Worm (Caenorhabditis elegans) whole organism, young adult: ENCODE measurements around the gene M04G7.2.
A peak's percentile ranks its signal among the peaks of the same experiment; 100 is the strongest.

ENCODE experiments used
- B0035.1 ChIP-seq: sonication (generic microtip); optimal IDR thresholded peaks from 2 replicates; lab custom pipeline; 2016; ENCODE audit warnings: missing genetic modification characterization, mild to moderate bottlenecking, missing compliant biosample characterization, missing genotype, missing genetic modification reagents
- B0261.1 ChIP-seq: sonication (generic microtip); optimal IDR thresholded peaks from 2 replicates; lab custom pipeline; 2016; ENCODE audit warnings: mild to moderate bottlenecking, missing genetic modification characterization, moderate library complexity, missing compliant biosample characterization
- D2030.7 ChIP-seq: fragments of 200-800 bp; sonication (Bioruptor generic); IDR thresholded peaks from 2 replicates; pipeline ENCODE4 v1.3.6; 2022; ENCODE audit warnings: missing genetic modification reagents, missing genetic modification characterization, missing compliant biosample characterization
- F10E7.11 ChIP-seq: sonication (generic microtip); optimal IDR thresholded peaks from 2 replicates; lab custom pipeline; 2017; ENCODE audit warnings: mild to moderate bottlenecking, missing genetic modification characterization, moderate library complexity, missing compliant biosample characterization
- F33H1.4 ChIP-seq: fragments of 200-800 bp; sonication (Bioruptor generic); IDR thresholded peaks from 2 replicates; pipeline ENCODE4 v1.3.6; 2022; ENCODE audit warnings: missing genetic modification reagents, missing genetic modification characterization, missing compliant biosample characterization
- F39B2.1 ChIP-seq: fragments of 200-800 bp; sonication (Bioruptor generic); IDR thresholded peaks from 2 replicates; pipeline ENCODE4 v1.3.6; 2022; ENCODE audit warnings: missing genetic modification reagents, missing genetic modification characterization, missing compliant biosample characterization
- F49E8.2 ChIP-seq: sonication (generic microtip); optimal IDR thresholded peaks from 3 replicates; lab custom pipeline; 2017; ENCODE audit warnings: missing genetic modification characterization, mild to moderate bottlenecking, missing compliant biosample characterization, antibody characterized with exemption, moderate library complexity; ENCODE audit not compliant: insufficient read depth
- K12H6.12 ChIP-seq: fragments of 200-800 bp; sonication (Bioruptor generic); optimal IDR thresholded peaks from 2 replicates; lab custom pipeline; 2018; ENCODE audit warnings: mild to moderate bottlenecking, missing genetic modification characterization, missing compliant biosample characterization
- Y79H2A.3 ChIP-seq: fragments of 200-800 bp; sonication (Bioruptor generic); conservative IDR thresholded peaks from 2 replicates; pipeline ENCODE4 v1.3.6; 2022; ENCODE audit warnings: missing genetic modification reagents, missing genetic modification characterization, missing compliant biosample characterization
- atf-7 ChIP-seq: sonication (generic microtip); optimal IDR thresholded peaks from 2 replicates; lab custom pipeline; 2017; ENCODE audit warnings: mild to moderate bottlenecking, missing genetic modification characterization, missing compliant biosample characterization
- cebp-1 ChIP-seq, 2 experiments: fragments of 200-800 bp in 1 of 2; sonication (Bioruptor generic) in 1 of 2; sonication (generic microtip) in 1 of 2; IDR thresholded peaks in 1 of 2; optimal IDR thresholded peaks in 1 of 2; 2 replicates each; pipeline versions ENCODE4 v1.3.6 to Lab custom; 2017 to 2022; ENCODE audit warnings: missing compliant biosample characterization in 2 of 2, missing genetic modification characterization in 2 of 2, mild to moderate bottlenecking in 1 of 2, missing genetic modification reagents in 1 of 2, moderate library complexity in 1 of 2
- ceh-27 ChIP-seq: fragments of 200-800 bp; sonication (Bioruptor generic); optimal IDR thresholded peaks from 2 replicates; lab custom pipeline; 2018; ENCODE audit warnings: mild to moderate bottlenecking, missing genetic modification characterization, moderate library complexity, missing compliant biosample characterization
- ceh-79 ChIP-seq: sonication (generic microtip); optimal IDR thresholded peaks from 2 replicates; lab custom pipeline; 2017; ENCODE audit warnings: mild to moderate bottlenecking, missing genetic modification characterization, missing compliant biosample characterization
- ceh-91 ChIP-seq: fragments of 200-800 bp; sonication (Bioruptor generic); IDR thresholded peaks from 2 replicates; pipeline ENCODE4 v1.3.6; 2022; ENCODE audit warnings: missing genetic modification reagents, missing genetic modification characterization, missing compliant biosample characterization
- dox-1 ChIP-seq: fragments of 200-800 bp; sonication (Bioruptor generic); IDR thresholded peaks from 2 replicates; pipeline ENCODE4 v1.3.6; 2022; ENCODE audit warnings: missing genetic modification reagents, missing genetic modification characterization, missing compliant biosample characterization
- efl-1 ChIP-seq: fragments of 150-350 bp; optimal IDR thresholded peaks from 2 replicates; lab custom pipeline; 2014; ENCODE audit warnings: missing biosample characterization, missing genetic modification reagents, missing genetic modification characterization
- egl-18 ChIP-seq: fragments of 200-800 bp; sonication (Bioruptor generic); IDR thresholded peaks from 2 replicates; pipeline ENCODE4 v1.3.6; 2022; ENCODE audit warnings: missing genetic modification reagents, missing genetic modification characterization, missing compliant biosample characterization
- egl-44 ChIP-seq: fragments of 200-800 bp; sonication (Bioruptor generic); IDR thresholded peaks from 2 replicates; pipeline ENCODE4 v1.3.6; 2022; ENCODE audit warnings: missing genetic modification reagents, missing genetic modification characterization, missing compliant biosample characterization
- egrh-3 ChIP-seq: fragments of 200-800 bp; sonication (Bioruptor generic); IDR thresholded peaks from 2 replicates; pipeline ENCODE4 v1.3.6; 2022; ENCODE audit warnings: missing genetic modification reagents, missing genetic modification characterization, missing compliant biosample characterization
- ekl-4 ChIP-seq: fragments of 200-800 bp; sonication (Bioruptor generic); IDR thresholded peaks from 2 replicates; pipeline ENCODE4 v1.3.6; 2022; ENCODE audit warnings: missing genetic modification reagents, missing genetic modification characterization, missing compliant biosample characterization
- ets-4 ChIP-seq: fragments of 200-800 bp; sonication (Bioruptor generic); optimal IDR thresholded peaks from 2 replicates; lab custom pipeline; 2018; ENCODE audit warnings: mild to moderate bottlenecking, missing genetic modification characterization, missing compliant biosample characterization
- fkh-3 ChIP-seq: sonication (generic microtip); optimal IDR thresholded peaks from 2 replicates; lab custom pipeline; 2016; ENCODE audit warnings: mild to moderate bottlenecking, missing genetic modification characterization, missing compliant biosample characterization
- him-1 ChIP-seq: sonication (generic microtip); optimal IDR thresholded peaks from 2 replicates; lab custom pipeline; 2016; ENCODE audit warnings: missing genotype, missing genetic modification reagents, missing genetic modification characterization, missing compliant biosample characterization
- lag-1 ChIP-seq: fragments of 200-800 bp; sonication (Bioruptor generic); IDR thresholded peaks from 2 replicates; pipeline ENCODE4 v1.3.6; 2022; ENCODE audit warnings: missing genetic modification reagents, missing genetic modification characterization, missing compliant biosample characterization
- let-526 ChIP-seq: fragments of 200-800 bp; sonication (Bioruptor generic); IDR thresholded peaks from 2 replicates; pipeline ENCODE4 v1.3.6; 2022; ENCODE audit warnings: missing genetic modification reagents, missing genetic modification characterization, missing compliant biosample characterization
- madf-3 ChIP-seq: fragments of 200-800 bp; sonication (Bioruptor generic); IDR thresholded peaks from 2 replicates; pipeline ENCODE4 v1.3.6; 2022; ENCODE audit warnings: missing genetic modification reagents, missing genetic modification characterization, missing compliant biosample characterization
- mel-28 ChIP-seq: sonication (generic microtip); optimal IDR thresholded peaks from 2 replicates; lab custom pipeline; 2016; ENCODE audit warnings: borderline replicate concordance, mild to moderate bottlenecking, missing genetic modification characterization, missing compliant biosample characterization
- nfya-2 ChIP-seq: fragments of 200-800 bp; sonication (Bioruptor generic); IDR thresholded peaks from 2 replicates; pipeline ENCODE4 v1.3.6; 2022; ENCODE audit warnings: missing genetic modification reagents, missing genetic modification characterization, missing compliant biosample characterization
- pbrm-1 ChIP-seq: fragments of 200-800 bp; sonication (Bioruptor generic); IDR thresholded peaks from 2 replicates; pipeline ENCODE4 v1.3.6; 2022; ENCODE audit warnings: missing genetic modification reagents, missing genetic modification characterization, missing compliant biosample characterization
- rcor-1 ChIP-seq: fragments of 200-800 bp; sonication (Bioruptor generic); IDR thresholded peaks from 2 replicates; pipeline ENCODE4 v1.3.6; 2022; ENCODE audit warnings: missing genetic modification reagents, missing genetic modification characterization, missing compliant biosample characterization
- rec-8 ChIP-seq, 2 experiments: sonication (generic microtip); optimal IDR thresholded peaks; 2 replicates each; lab custom pipeline; 2016; ENCODE audit warnings: mild to moderate bottlenecking in 2 of 2, missing genetic modification characterization in 2 of 2, missing genetic modification reagents in 2 of 2, missing genotype in 2 of 2, missing biosample characterization in 1 of 2, missing compliant biosample characterization in 1 of 2, moderate library complexity in 1 of 2
- sea-2 ChIP-seq: fragments of 200-800 bp; sonication (Bioruptor generic); IDR thresholded peaks from 2 replicates; pipeline ENCODE4 v1.3.6; 2022; ENCODE audit warnings: missing genetic modification characterization, missing compliant biosample characterization
- snpc-1.1 ChIP-seq: sonication (generic microtip); optimal IDR thresholded peaks from 2 replicates; lab custom pipeline; 2017; ENCODE audit warnings: missing genetic modification characterization, mild to moderate bottlenecking, missing compliant biosample characterization, antibody characterized with exemption, moderate library complexity, missing genotype, missing genetic modification reagents; ENCODE audit not compliant: insufficient read depth
- snpc-3.4 ChIP-seq: sonication (generic microtip); optimal IDR thresholded peaks from 2 replicates; lab custom pipeline; 2017; ENCODE audit warnings: missing genetic modification characterization, mild to moderate bottlenecking, missing compliant biosample characterization, antibody characterized with exemption, moderate library complexity, missing genotype, missing genetic modification reagents
- snpc-4 ChIP-seq, 5 experiments: fragments of 150-350 bp in 1 of 5; sonication (generic microtip) in 4 of 5; optimal IDR thresholded peaks; 2 replicates each; lab custom pipeline; 2014 to 2018; ENCODE audit warnings: missing genetic modification characterization in 5 of 5, missing biosample characterization in 3 of 5, antibody characterized with exemption in 2 of 5, mild to moderate bottlenecking in 2 of 5, missing compliant biosample characterization in 2 of 5, missing genotype in 2 of 5, moderate library complexity in 2 of 5, missing genetic modification reagents in 1 of 5
- sptf-2 ChIP-seq: fragments of 200-800 bp; sonication (Bioruptor generic); optimal IDR thresholded peaks from 2 replicates; lab custom pipeline; 2018; ENCODE audit warnings: mild to moderate bottlenecking, missing genetic modification characterization, missing compliant biosample characterization
- unc-130 ChIP-seq: sonication (generic microtip); optimal IDR thresholded peaks from 2 replicates; lab custom pipeline; 2016; ENCODE audit warnings: missing genetic modification reagents, missing genetic modification characterization, missing compliant biosample characterization
- unc-62 ChIP-seq: fragments of 150-350 bp; optimal IDR thresholded peaks from 2 replicates; lab custom pipeline; 2014; ENCODE audit warnings: missing biosample characterization, missing genetic modification reagents, missing genetic modification characterization
- zfh-2 ChIP-seq: fragments of 200-800 bp; sonication (Bioruptor generic); conservative IDR thresholded peaks from 2 replicates; pipeline ENCODE4 v1.3.6; 2022; ENCODE audit warnings: missing genetic modification reagents, missing genetic modification characterization, missing compliant biosample characterization
- ztf-26 ChIP-seq: sonication (generic microtip); optimal IDR thresholded peaks from 2 replicates; lab custom pipeline; 2017; ENCODE audit warnings: missing genetic modification characterization, missing compliant biosample characterization
- ztf-28 ChIP-seq: fragments of 200-800 bp; sonication (Bioruptor generic); IDR thresholded peaks from 2 replicates; pipeline ENCODE4 v1.3.6; 2022; ENCODE audit warnings: missing genetic modification reagents, missing genetic modification characterization, missing compliant biosample characterization
- ztf-6 ChIP-seq: fragments of 200-800 bp; sonication (Bioruptor generic); IDR thresholded peaks from 2 replicates; pipeline ENCODE4 v1.3.6; 2022; ENCODE audit warnings: missing genetic modification reagents, missing genetic modification characterization, missing compliant biosample characterization

Gene M04G7.2

DNA sequence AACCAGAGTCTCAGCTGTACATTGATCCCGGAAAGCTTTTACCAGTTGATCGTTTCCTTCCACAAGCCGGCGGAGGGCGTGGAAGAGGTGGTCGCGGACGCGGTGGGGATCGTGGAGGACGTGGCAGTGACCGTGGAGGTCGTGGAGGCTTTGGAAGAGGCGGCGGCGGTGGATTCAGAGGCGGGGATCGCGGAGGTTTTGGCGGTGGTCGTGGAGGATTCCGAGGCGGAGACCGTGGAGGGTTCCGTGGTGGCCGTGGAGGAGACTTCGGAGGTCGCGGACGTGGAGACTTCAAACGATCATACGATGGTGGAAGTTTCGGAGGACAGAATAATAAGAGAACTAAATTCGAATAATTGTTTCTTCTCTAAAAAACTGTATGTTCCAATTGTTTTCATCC lies 34.2 kb downstream of the M04G7.2 start:
- TF ChIP-seq dox-1 (GFP tag; lab: Robert Waterston, UW) (no peak), egrh-3 (GFP tag; lab: Robert Waterston, UW) (peak; percentile 95), zfh-2 (GFP tag; lab: Robert Waterston, UW) (peak; percentile 81)

DNA sequence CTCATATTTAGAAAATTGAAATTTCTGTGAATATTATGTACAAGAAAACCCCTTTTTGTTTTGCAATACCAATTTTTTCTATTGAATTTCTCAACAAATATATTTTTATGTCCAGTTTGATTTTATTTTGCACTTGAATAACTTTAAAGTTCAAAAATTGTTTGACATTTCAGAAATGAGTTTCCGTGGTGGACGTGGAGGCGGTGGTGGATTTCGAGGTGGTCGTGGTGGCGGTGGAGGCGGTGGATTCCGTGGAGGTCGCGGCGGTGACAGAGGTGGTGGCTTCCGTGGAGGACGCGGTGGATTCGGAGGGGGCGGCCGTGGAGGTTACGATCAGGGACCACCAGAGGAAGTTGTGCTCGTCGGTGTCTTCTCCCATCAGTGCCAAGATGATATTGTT lies 34.8 kb downstream of the M04G7.2 start, which contains the start of gene garr-1:
Gene garr-1, plus strand, starts transcription at position 174 of the 400 bp plus-strand sequence.
- TF ChIP-seq egrh-3 (GFP tag; lab: Robert Waterston, UW), result peak; percentile 68; the same call in 1 of the 2 replicates
- no peak for TF ChIP-seq unc-130 (GFP tag; lab: Kevin White, UChicago)

DNA sequence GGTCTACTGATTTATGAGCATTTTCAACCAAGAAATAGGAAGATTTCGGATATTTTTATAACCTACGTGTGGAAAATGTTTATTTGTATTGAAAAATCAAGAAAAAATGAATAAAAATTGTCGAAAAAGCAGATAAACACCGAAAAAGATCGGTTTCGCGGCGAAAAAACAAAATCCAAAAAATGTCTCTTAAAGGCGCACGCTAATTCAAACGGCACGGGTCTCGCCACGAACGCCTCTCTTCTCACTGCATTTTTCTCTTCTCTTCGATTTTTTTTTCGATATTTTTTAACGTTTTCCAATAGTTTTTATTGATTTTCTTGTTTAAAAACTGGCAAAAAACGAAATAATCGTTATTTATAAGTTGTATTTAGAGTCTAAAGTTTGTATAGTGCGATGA lies 35.3 kb downstream of the M04G7.2 start:
- no peak for TF ChIP-seq Y79H2A.3 (GFP tag; lab: Robert Waterston, UW)
- no peak for TF ChIP-seq sea-2
- TF ChIP-seq atf-7, result no peak
- peak; percentile 35 for TF ChIP-seq snpc-4 (GFP tag; optimal IDR thresholded peaks at IDR 0.05; lab: Kevin White, UChicago)
- peak in 2 of 4 experiments; percentile 51 to 52 for TF ChIP-seq snpc-4 (tag; optimal IDR thresholded peaks at IDR 0.05; lab: Kevin White, UChicago)
- no peak for TF ChIP-seq ztf-28 (GFP tag; lab: Robert Waterston, UW)
- no peak for TF ChIP-seq madf-3 (GFP tag; lab: Robert Waterston, UW)
- TF ChIP-seq egl-44, result no peak
- TF ChIP-seq F33H1.4 (GFP tag; lab: Robert Waterston, UW), result peak; percentile 87
- no peak for TF ChIP-seq ztf-6 (GFP tag; lab: Robert Waterston, UW)
- TF ChIP-seq D2030.7 (GFP tag; lab: Robert Waterston, UW), result peak; percentile 75
- no peak for TF ChIP-seq B0035.1 (tag; lab: Kevin White, UChicago)
- no peak for TF ChIP-seq fkh-3 (tag; lab: Kevin White, UChicago)
- no peak for TF ChIP-seq F10E7.11 (tag; lab: Kevin White, UChicago)
- no peak for TF ChIP-seq F39B2.1
- TF ChIP-seq him-1 (tag; lab: Kevin White, UChicago), result no peak
- TF ChIP-seq mel-28, result no peak
- no peak for TF ChIP-seq ekl-4 (GFP tag; lab: Robert Waterston, UW)
- no peak for TF ChIP-seq ceh-79 (tag; lab: Kevin White, UChicago)
- TF ChIP-seq egrh-3 (GFP tag; lab: Robert Waterston, UW), result no peak; the same call in 1 of the 2 replicates
- TF ChIP-seq rec-8 (tag; optimal IDR thresholded peaks at IDR 0.05; lab: Kevin White, UChicago), result no peak
- TF ChIP-seq ceh-91, result peak; percentile 37; the same call in 1 of the 2 replicates
- 0 out of 2 replicates have a peak, but pooled peaks have one; percentile 20 for TF ChIP-seq pbrm-1 (GFP tag; lab: Robert Waterston, UW)
- TF ChIP-seq ceh-27 (GFP tag; lab: Kevin White, UChicago), result no peak
- no peak for TF ChIP-seq let-526 (GFP tag; lab: Robert Waterston, UW)
- peak; percentile 38 for TF ChIP-seq snpc-3.4
- peak; percentile 18; the same call in 1 of the 2 replicates for TF ChIP-seq dox-1 (GFP tag; lab: Robert Waterston, UW)
- no peak for TF ChIP-seq nfya-2 (GFP tag; lab: Robert Waterston, UW)
- no peak for TF ChIP-seq lag-1 (GFP tag; lab: Robert Waterston, UW)
- TF ChIP-seq ztf-26 (tag; lab: Kevin White, UChicago), result no peak
- TF ChIP-seq rcor-1 (GFP tag; lab: Robert Waterston, UW), result 0 out of 2 replicates have a peak, but pooled peaks have one; percentile 21
- TF ChIP-seq F49E8.2, result no peak
- TF ChIP-seq unc-62, result no peak
- no peak for TF ChIP-seq B0261.1 (tag; lab: Kevin White, UChicago)
- TF ChIP-seq K12H6.12 (tag; lab: Kevin White, UChicago), result no peak
- no peak for TF ChIP-seq cebp-1 (GFP tag; IDR thresholded peaks at IDR 0.05; lab: Robert Waterston, UW)
- TF ChIP-seq cebp-1 (tag; optimal IDR thresholded peaks at IDR 0.05; lab: Kevin White, UChicago), result no peak
- TF ChIP-seq ets-4 (GFP tag; lab: Kevin White, UChicago), result no peak
- no peak for TF ChIP-seq sptf-2 (GFP tag; lab: Kevin White, UChicago)
- no peak for TF ChIP-seq unc-130 (GFP tag; lab: Kevin White, UChicago)
- peak; percentile 36 for TF ChIP-seq snpc-1.1 (tag; lab: Kevin White, UChicago)
- TF ChIP-seq efl-1 (GFP tag; lab: Kevin White, UChicago), result peak; percentile 81
- no peak for TF ChIP-seq egl-18 (GFP tag; lab: Robert Waterston, UW)
